Worm (Caenorhabditis elegans): ENCODE data around the gene gegf-1.

DNA sequence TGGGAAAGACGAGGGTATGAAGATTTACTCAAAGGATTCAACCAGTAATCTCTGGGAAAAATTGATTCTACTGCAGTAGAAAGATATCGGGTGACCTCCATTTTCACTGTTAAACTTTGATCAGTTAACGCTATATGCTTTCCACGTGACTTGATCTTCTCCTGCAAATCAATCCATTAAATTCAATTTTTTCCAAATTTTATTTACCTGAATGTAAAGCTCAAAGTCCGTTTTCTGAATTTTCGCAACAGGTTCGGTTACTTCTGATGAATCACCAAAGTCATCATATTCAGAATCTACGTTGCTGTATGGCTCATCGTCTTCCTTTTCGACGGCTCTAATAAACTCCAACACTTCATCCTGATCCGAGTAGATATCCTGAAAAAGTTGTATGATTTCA lies 48.4 kb downstream of the gegf-1 start, which contains the start of gene B0545.4:
- TF ChIP-seq mab-5 (tag; optimal IDR thresholded peaks at IDR 0.05) (no peak), F13H6.1 (tag; optimal IDR thresholded peaks at IDR 0.05) (no peak), ZK546.5 (tag; optimal IDR thresholded peaks at IDR 0.05) (no peak), egl-27 (tag; optimal IDR thresholded peaks at IDR 0.05) (no peak), Y55F3AM.14 (GFP tag; optimal IDR thresholded peaks at IDR 0.05) (no peak)

Data from whole organism, L2 larva.